Fruit fly (Drosophila melanogaster): ENCODE data around the gene shv.

Gene shv

dm6 chr2L:492225-492624, 39.3 kb downstream of the shv start:
- TF ChIP-seq CG8478 (optimal IDR thresholded peaks at IDR 0.05) (peak; percentile 54), CTCF (optimal IDR thresholded peaks at IDR 0.05) (peak; percentile 88 to 92)

dm6 chr2L:493274-493673, 40.4 kb downstream of the shv start:
- TF ChIP-seq CG8478 (optimal IDR thresholded peaks at IDR 0.05) (no peak), CTCF (optimal IDR thresholded peaks at IDR 0.05) (no peak)

- TF ChIP-seq CTCF (optimal IDR thresholded peaks at IDR 0.05) (no peak), CG8478 (optimal IDR thresholded peaks at IDR 0.05) (no peak)
These were observed 42.7 kb downstream of the shv start for dm6 chr2L:495381-496240.

- TF ChIP-seq CTCF (optimal IDR thresholded peaks at IDR 0.05) (no peak), CG8478 (optimal IDR thresholded peaks at IDR 0.05) (no peak)
These were observed 43.5 kb downstream of the shv start for dm6 chr2L:496436-496835.

dm6 chr2L:496841-497240, 43.9 kb downstream of the shv start:
- TF ChIP-seq CG8478 (optimal IDR thresholded peaks at IDR 0.05) (no peak), CTCF (optimal IDR thresholded peaks at IDR 0.05) (no peak)

- no peak for TF ChIP-seq CTCF (optimal IDR thresholded peaks at IDR 0.05)
- TF ChIP-seq CG8478 (optimal IDR thresholded peaks at IDR 0.05) = no peak
These were observed 45.0 kb downstream of the shv start for dm6 chr2L:497657-498473.

- TF ChIP-seq CG8478 (optimal IDR thresholded peaks at IDR 0.05) = no peak
- no peak for TF ChIP-seq CTCF (optimal IDR thresholded peaks at IDR 0.05)
These were observed 45.5 kb downstream of the shv start for dm6 chr2L:498474-498821.

- TF ChIP-seq CG8478 (optimal IDR thresholded peaks at IDR 0.05) (no peak), CTCF (optimal IDR thresholded peaks at IDR 0.05) (no peak)
These were observed 47.0 kb downstream of the shv start for dm6 chr2L:499939-500338.

dm6 chr2L:501622-502021, 48.7 kb downstream of the shv start:
- no peak for TF ChIP-seq CG8478 (optimal IDR thresholded peaks at IDR 0.05)
- no peak for TF ChIP-seq CTCF (optimal IDR thresholded peaks at IDR 0.05)

Data from S2 (cell line).